Worm (Caenorhabditis elegans) whole organism, L4 larva: ENCODE measurements around the gene fbxb-97.
A peak's percentile ranks its signal among the peaks of the same experiment; 100 is the strongest.
"Not testable (repeated sequence)": the region's sequence is repeated elsewhere in the genome, so short reads cannot be mapped to it uniquely, and the experiment has no call there.

ENCODE experiments used
- F10B5.3 ChIP-seq: sonication (generic microtip); optimal IDR thresholded peaks from 2 replicates; lab custom pipeline; 2016; ENCODE audit warnings: mild to moderate bottlenecking, missing genetic modification characterization, missing compliant biosample characterization
- R02D3.7 ChIP-seq: fragments of 150-350 bp; sonication (generic microtip); optimal IDR thresholded peaks from 3 replicates; lab custom pipeline; 2014; ENCODE audit warnings: missing biosample characterization, missing genetic modification characterization
- Y105C5A.15 ChIP-seq: fragments of 200-800 bp; sonication (Bioruptor generic); IDR thresholded peaks from 2 replicates; pipeline ENCODE4 v1.3.6; 2022; ENCODE audit warnings: missing genetic modification characterization, missing compliant biosample characterization
- Y75B8A.6 ChIP-seq: fragments of 200-800 bp; sonication (Bioruptor generic); IDR thresholded peaks from 2 replicates; pipeline ENCODE4 v1.3.6; 2022; ENCODE audit warnings: missing genetic modification reagents, missing genetic modification characterization, missing compliant biosample characterization
- ama-1 ChIP-seq: fragments of 150-350 bp; optimal IDR thresholded peaks from 2 replicates; lab custom pipeline; 2014; ENCODE audit warnings: inconsistent platforms, mixed read lengths
- ceh-28 ChIP-seq: fragments of 150-350 bp; optimal IDR thresholded peaks from 2 replicates; lab custom pipeline; 2014; ENCODE audit warnings: missing biosample characterization, missing genetic modification reagents, missing genetic modification characterization
- ceh-32 ChIP-seq: sonication (generic microtip); optimal IDR thresholded peaks from 2 replicates; lab custom pipeline; 2016; ENCODE audit warnings: mild to moderate bottlenecking, missing genetic modification characterization, missing compliant biosample characterization; ENCODE audit not compliant: poor library complexity
- cey-2 ChIP-seq: sonication (generic microtip); optimal IDR thresholded peaks from 3 replicates; lab custom pipeline; 2017; ENCODE audit warnings: missing genetic modification characterization, mild to moderate bottlenecking, missing compliant biosample characterization, antibody characterized with exemption, borderline replicate concordance; ENCODE audit not compliant: insufficient read depth
- dmd-9 ChIP-seq: fragments of 200-800 bp; sonication (Bioruptor generic); IDR thresholded peaks from 2 replicates; pipeline ENCODE4 v1.3.6; 2022; ENCODE audit warnings: missing genetic modification reagents, missing genetic modification characterization, missing compliant biosample characterization
- duxl-1 ChIP-seq: sonication (generic microtip); optimal IDR thresholded peaks from 2 replicates; lab custom pipeline; 2016; ENCODE audit warnings: mild to moderate bottlenecking, missing genetic modification characterization, moderate library complexity, missing compliant biosample characterization; ENCODE audit not compliant: poor library complexity
- hif-1 ChIP-seq, 2 experiments: sonication (generic microtip); optimal IDR thresholded peaks; 2 replicates each; lab custom pipeline; 2016 to 2017; ENCODE audit warnings: missing compliant biosample characterization in 2 of 2, missing genetic modification characterization in 2 of 2, missing genetic modification reagents in 2 of 2, missing genotype in 2 of 2, mild to moderate bottlenecking in 1 of 2
- lin-15B ChIP-seq: fragments of 150-350 bp; sonication (generic microtip); optimal IDR thresholded peaks from 3 replicates; lab custom pipeline; 2014; ENCODE audit warnings: missing biosample characterization, missing genetic modification characterization
- mdl-1 ChIP-seq, 2 experiments: fragments of 150-350 bp in 1 of 2; sonication (generic microtip) in 1 of 2; optimal IDR thresholded peaks; 2 replicates each; lab custom pipeline; 2014 to 2017; ENCODE audit warnings: missing biosample characterization in 2 of 2, missing genetic modification characterization in 2 of 2
- nhr-10 ChIP-seq: fragments of 150-350 bp; optimal IDR thresholded peaks from 2 replicates; lab custom pipeline; 2014; ENCODE audit warnings: missing biosample characterization, missing genetic modification characterization
- nhr-102 ChIP-seq: sonication (generic microtip); optimal IDR thresholded peaks from 2 replicates; lab custom pipeline; 2016; ENCODE audit warnings: mild to moderate bottlenecking, missing genetic modification characterization, moderate library complexity, missing compliant biosample characterization
- nhr-28 ChIP-seq: fragments of 150-350 bp; optimal IDR thresholded peaks from 2 replicates; lab custom pipeline; 2014; ENCODE audit warnings: missing biosample characterization, missing genetic modification characterization
- nhr-77 ChIP-seq: fragments of 150-350 bp; optimal IDR thresholded peaks from 2 replicates; lab custom pipeline; 2014; ENCODE audit warnings: missing biosample characterization, missing genetic modification characterization
- pha-4 ChIP-seq, 2 experiments: fragments of 150-350 bp in 1 of 2; fragments of 200-800 bp in 1 of 2; sonication (Bioruptor generic) in 1 of 2; IDR thresholded peaks in 1 of 2; optimal IDR thresholded peaks in 1 of 2; 2 replicates each; pipeline versions ENCODE4 v1.3.6 to Lab custom; 2014 to 2022; ENCODE audit warnings: missing genetic modification characterization in 2 of 2, missing genetic modification reagents in 2 of 2, missing biosample characterization in 1 of 2, missing compliant biosample characterization in 1 of 2
- pqm-1 ChIP-seq: sonication (generic microtip); optimal IDR thresholded peaks from 2 replicates; lab custom pipeline; 2017; ENCODE audit warnings: missing biosample characterization, missing genetic modification characterization
- saeg-2 ChIP-seq: fragments of 200-800 bp; sonication (Bioruptor generic); IDR thresholded peaks from 2 replicates; pipeline ENCODE4 v1.3.6; 2022; ENCODE audit warnings: missing genetic modification reagents, missing genetic modification characterization, missing compliant biosample characterization
- set-16 ChIP-seq: fragments of 200-800 bp; sonication (Bioruptor generic); IDR thresholded peaks from 2 replicates; pipeline ENCODE4 v1.3.6; 2022; ENCODE audit warnings: missing genetic modification reagents, missing genetic modification characterization, missing compliant biosample characterization
- snpc-1.2 ChIP-seq: fragments of 200-800 bp; sonication (Bioruptor generic); IDR thresholded peaks from 2 replicates; pipeline ENCODE4 v1.3.6; 2022; ENCODE audit warnings: missing genetic modification reagents, missing genetic modification characterization, missing compliant biosample characterization
- snpc-4 ChIP-seq: fragments of 150-350 bp; optimal IDR thresholded peaks from 2 replicates; lab custom pipeline; 2014; ENCODE audit warnings: missing biosample characterization, missing genetic modification characterization
- tra-1 ChIP-seq: fragments of 200-800 bp; sonication (Bioruptor generic); IDR thresholded peaks from 2 replicates; pipeline ENCODE4 v1.3.6; 2022; ENCODE audit warnings: missing genetic modification reagents, missing genetic modification characterization, missing compliant biosample characterization
- unc-130 ChIP-seq: sonication (generic microtip); optimal IDR thresholded peaks from 2 replicates; lab custom pipeline; 2016; ENCODE audit warnings: missing genetic modification reagents, missing genetic modification characterization, missing compliant biosample characterization
- unc-39 ChIP-seq: sonication (generic microtip); optimal IDR thresholded peaks from 2 replicates; lab custom pipeline; 2017; ENCODE audit warnings: missing biosample characterization, missing genetic modification characterization
- zag-1 ChIP-seq: fragments of 150-350 bp; optimal IDR thresholded peaks from 2 replicates; lab custom pipeline; 2014; ENCODE audit warnings: missing biosample characterization, missing genetic modification characterization

fbxb-97 gene

DNA sequence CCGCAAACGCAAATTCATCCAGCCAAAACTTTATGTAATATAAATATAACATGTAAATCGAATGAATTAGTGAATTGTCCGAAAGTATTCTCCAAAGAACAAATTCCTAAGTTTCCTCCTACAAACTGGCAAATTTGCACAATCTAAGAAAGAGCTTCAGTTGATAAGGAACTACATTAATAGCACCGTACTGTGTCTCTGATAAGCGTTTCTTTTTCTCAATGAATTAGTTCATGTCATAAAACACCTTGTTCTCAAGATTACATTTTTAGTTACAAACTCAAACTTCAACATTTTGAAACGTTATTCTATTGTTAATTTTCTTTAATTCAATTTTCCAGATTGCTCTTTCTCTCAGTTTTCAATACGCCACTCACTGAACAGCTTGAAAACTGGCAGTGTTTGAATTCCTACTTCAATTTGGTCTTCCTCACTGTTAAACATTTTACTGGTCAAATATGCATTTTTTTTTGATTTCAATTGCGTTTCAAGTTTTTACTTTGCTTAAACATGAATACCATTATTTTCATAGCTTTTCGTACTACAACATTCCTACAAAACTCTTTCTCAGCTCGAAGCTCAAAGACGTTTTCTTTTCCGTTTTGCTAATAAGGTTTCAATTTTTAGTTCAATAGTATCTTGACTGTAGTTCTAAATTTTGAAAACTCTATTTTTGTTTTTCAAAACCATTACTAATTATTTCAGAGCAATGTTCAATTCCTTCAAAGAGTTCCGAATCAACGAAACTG, 17.9 kb upstream of the fbxb-97 start, which contains the start of gene math-15:
Gene math-15, plus strand, starts transcription at position 699 of the 749 bp plus-strand sequence.
- TF ChIP-seq unc-39 (tag; lab: Kevin White, UChicago) (no peak), nhr-77 (tag; lab: Kevin White, UChicago) (no peak), saeg-2 (no peak), ceh-28 (no peak), hif-1 (tag; optimal IDR thresholded peaks at IDR 0.05; lab: Kevin White, UChicago) (no peak), nhr-28 (peak; percentile 53), snpc-4 (tag; lab: Kevin White, UChicago) (no peak), pqm-1 (tag; lab: Kevin White, UChicago) (peak; percentile 72)
- TF ChIP-seq, all 104 proteins: peak for 2

DNA sequence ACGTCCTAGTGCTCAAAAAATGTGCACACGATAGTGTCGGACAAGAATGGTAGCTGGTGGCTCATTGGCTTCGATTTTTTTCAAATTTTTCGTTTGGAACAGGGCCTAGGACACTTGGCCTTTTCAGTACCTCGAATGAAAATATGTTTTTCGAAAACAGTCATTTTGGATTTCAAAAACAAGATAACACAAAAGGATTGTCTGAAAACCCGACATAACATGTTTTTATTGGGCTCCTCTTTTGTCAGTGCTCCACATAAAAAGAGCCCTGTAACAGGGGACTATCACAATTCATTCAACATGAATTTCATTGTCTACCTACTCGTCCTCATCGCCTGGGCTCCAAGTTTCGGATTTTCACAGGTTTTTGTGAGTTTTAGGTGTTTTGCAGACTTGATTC, 16.3 kb upstream of the fbxb-97 start, which contains the start of gene C16C4.17:
Gene C16C4.17, plus strand, starts transcription at position 301 of the 400 bp plus-strand sequence.
- no peak for TF ChIP-seq tra-1 (GFP tag; lab: Robert Waterston, UW)
- no peak for TF ChIP-seq nhr-77 (tag; lab: Kevin White, UChicago)

DNA sequence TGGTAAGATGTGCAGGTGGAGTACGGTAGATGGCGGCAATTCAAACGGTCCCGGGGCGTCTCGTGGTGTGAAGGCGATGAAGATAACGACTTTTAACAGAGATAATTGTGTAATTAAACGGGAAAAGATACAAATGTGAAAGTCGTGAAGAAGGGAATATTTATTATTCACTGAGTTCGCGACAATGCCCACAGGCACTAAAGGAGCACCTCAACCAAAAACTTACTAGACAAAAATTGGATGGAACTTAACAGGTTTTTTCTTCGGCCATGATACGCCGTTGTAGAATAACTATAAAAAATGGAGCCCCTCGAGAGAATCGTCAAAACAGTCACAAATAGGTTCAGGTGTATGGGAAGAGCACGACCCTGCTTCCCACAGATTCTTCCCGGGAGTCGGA, 14.4 kb upstream of the fbxb-97 start, which contains the start of gene fbxb-98:
Gene fbxb-98, plus strand, starts transcription at position 301 of the 400 bp plus-strand sequence.
- TF ChIP-seq cey-2 (tag; lab: Kevin White, UChicago); dmd-9 (GFP tag; lab: Robert Waterston, UW); ceh-32 (tag; lab: Kevin White, UChicago): not testable (repeated sequence)

DNA sequence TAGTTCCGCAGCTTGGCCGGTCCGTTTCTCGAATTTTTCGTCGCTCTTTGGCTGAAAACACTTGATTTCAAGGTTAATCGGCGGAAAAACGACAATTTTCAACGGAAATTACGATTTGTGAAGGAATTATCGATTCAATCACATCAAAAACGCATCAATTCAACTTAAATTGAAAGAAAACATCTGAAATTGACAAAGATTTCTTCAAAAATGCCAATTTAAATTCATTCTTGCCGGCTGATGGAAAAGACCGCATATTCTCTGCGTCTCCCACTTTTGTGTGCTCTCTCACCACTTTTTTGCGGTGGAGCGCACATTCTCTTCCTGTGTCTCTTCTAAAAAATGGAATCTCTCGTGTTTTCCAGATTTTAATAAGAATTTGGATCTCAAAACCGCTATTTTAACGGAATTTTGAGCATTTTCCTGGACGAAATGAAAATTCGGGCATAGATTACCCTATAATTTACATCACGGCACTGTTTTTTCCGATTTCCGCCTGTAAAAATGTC, 13.4 kb upstream of the fbxb-97 start, which contains the start of gene C16C4.18:
Gene C16C4.18, minus strand, starts transcription at position 51 of the 509 bp plus-strand sequence.
- TF ChIP-seq cey-2, nhr-102, lin-15B (tag; lab: Kevin White, UChicago): not testable (repeated sequence)

DNA sequence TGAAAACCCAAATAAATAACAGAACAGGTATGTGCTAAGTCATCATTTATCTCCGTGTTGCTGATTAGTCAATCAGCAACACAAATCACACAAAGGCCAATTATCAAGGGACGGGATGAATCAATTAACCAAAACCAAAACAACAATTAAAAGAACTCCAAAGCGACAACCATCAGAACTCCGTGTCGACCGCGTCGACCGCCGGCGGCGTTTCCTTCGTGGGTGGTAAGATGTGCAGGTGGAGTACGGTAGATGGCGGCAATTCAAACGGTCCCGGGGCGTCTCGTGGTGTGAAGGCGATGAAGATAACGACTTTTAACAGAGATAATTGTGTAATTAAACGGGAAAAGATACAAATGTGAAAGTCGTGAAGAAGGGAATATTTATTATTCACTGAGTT, 7.5 kb upstream of the fbxb-97 start:
- TF ChIP-seq tra-1 (GFP tag; lab: Robert Waterston, UW): peak; percentile 99
- TF ChIP-seq set-16 (GFP tag; lab: Robert Waterston, UW): 0 out of 2 replicates have a peak, but pooled peaks have one; percentile 12

DNA sequence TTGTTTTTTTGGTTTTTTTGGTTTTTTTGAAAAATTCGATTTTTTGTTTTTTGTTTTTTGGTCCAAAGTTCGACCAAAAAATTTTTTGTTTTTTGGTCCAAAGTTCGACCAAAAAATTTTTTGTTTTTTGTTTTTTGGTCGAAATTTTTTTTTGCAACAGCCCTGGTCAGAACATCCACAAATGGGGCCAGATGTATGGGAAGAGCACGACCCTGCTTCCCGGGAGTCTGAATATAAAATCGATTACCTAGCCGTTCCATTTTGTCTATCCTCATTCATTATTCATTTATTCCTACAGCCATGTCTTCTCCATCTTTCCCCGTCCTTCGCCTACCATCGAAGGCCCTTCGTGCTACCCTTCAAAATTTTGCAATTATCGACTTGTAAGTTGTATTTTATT, 6.1 kb upstream of the fbxb-97 start, which contains the start of gene fbxb-95:
Gene fbxb-95, plus strand, starts transcription at position 301 of the 400 bp plus-strand sequence.
- not testable (repeated sequence) for TF ChIP-seq nhr-10, nhr-77, R02D3.7 (tag; lab: Kevin White, UChicago)

DNA sequence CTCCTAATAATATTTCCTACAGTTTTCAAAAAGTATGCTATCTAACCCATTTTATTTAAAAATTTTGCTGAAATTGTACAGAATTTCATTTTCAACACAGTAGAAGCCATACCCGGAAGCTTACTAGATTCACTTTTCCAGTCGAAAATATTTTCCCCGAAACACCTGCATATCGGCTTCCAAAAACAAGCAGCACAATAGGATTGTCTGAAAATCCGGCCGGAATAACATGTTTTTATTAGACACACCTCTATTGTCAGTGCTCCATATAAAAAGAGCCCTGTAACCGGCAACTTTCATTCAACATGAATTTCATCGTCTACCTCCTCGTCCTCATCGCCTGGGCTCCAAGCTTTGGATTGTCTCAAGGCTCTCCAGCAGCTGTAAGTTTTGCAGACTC, 4.5 kb upstream of the fbxb-97 start, which contains the start of gene C52E2.2:
Gene C52E2.2, plus strand, starts transcription at position 301 of the 400 bp plus-strand sequence.
- TF ChIP-seq zag-1 (tag; lab: Kevin White, UChicago): no peak
- TF ChIP-seq set-16 (GFP tag; lab: Robert Waterston, UW): no peak
- no peak for TF ChIP-seq duxl-1 (tag; lab: Kevin White, UChicago)
- no peak for TF ChIP-seq Y105C5A.15 (GFP tag; lab: Robert Waterston, UW)
- TF ChIP-seq snpc-1.2 (GFP tag; lab: Robert Waterston, UW): no peak
- TF ChIP-seq ama-1 (lab: Kevin White, UChicago): no peak
- no peak for TF ChIP-seq lin-15B (tag; lab: Kevin White, UChicago)
- no peak for TF ChIP-seq Y75B8A.6
- no peak for TF ChIP-seq unc-130
- TF ChIP-seq F10B5.3 (tag; lab: Kevin White, UChicago): no peak
- TF ChIP-seq pha-4 (GFP tag; IDR thresholded peaks at IDR 0.05; lab: Robert Waterston, UW): no peak
- no peak for TF ChIP-seq pha-4 (tag; optimal IDR thresholded peaks at IDR 0.05; lab: Kevin White, UChicago)
- TF ChIP-seq mdl-1 (tag; optimal IDR thresholded peaks at IDR 0.05; lab: Kevin White, UChicago): no peak
